Fruit fly (Drosophila melanogaster) whole organism, embryonic: ENCODE results near the gene Sec15.
A peak's percentile ranks its signal among the peaks of the same experiment; 100 is the strongest.

ENCODE experiments used
- Blimp-1 ChIP-seq: fragments of 200-800 bp; sonication (Bioruptor generic); optimal IDR thresholded peaks from 3 replicates; lab custom pipeline; 2018; ENCODE audit warnings: missing biosample characterization, missing genetic modification characterization, mild to moderate bottlenecking, moderate library complexity, missing genetic modification reagents
- Bteb2 ChIP-seq: fragments of 200-800 bp; sonication (Bioruptor generic); optimal IDR thresholded peaks from 2 replicates; lab custom pipeline; 2016; ENCODE audit warnings: missing biosample characterization, missing genetic modification characterization
- CG12299 ChIP-seq: fragments of 200-800 bp; sonication (Bioruptor generic); optimal IDR thresholded peaks from 2 replicates; lab custom pipeline; 2018; ENCODE audit warnings: missing biosample characterization, mild to moderate bottlenecking, missing genetic modification characterization
- CG12659 ChIP-seq: fragments of 200-800 bp; sonication (Bioruptor generic); optimal IDR thresholded peaks from 3 replicates; lab custom pipeline; 2017; ENCODE audit warnings: mild to moderate bottlenecking, missing biosample characterization, missing genetic modification reagents, missing genetic modification characterization
- CG1529 ChIP-seq: fragments of 200-800 bp; sonication (Bioruptor generic); optimal IDR thresholded peaks from 3 replicates; lab custom pipeline; 2018; ENCODE audit warnings: missing biosample characterization, missing genetic modification characterization
- CG17186 ChIP-seq: fragments of 200-800 bp; sonication (Bioruptor generic); optimal IDR thresholded peaks from 3 replicates; lab custom pipeline; 2017; ENCODE audit warnings: missing biosample characterization, missing genetic modification reagents, missing genetic modification characterization
- CG18476 ChIP-seq: fragments of 200-800 bp; sonication (Bioruptor generic); optimal IDR thresholded peaks from 2 replicates; lab custom pipeline; 2016; ENCODE audit warnings: missing biosample characterization, mild to moderate bottlenecking, missing genetic modification characterization
- CG2116 ChIP-seq: fragments of 200-800 bp; sonication (Bioruptor generic); optimal IDR thresholded peaks from 3 replicates; lab custom pipeline; 2018; ENCODE audit warnings: missing biosample characterization, mild to moderate bottlenecking, missing genetic modification characterization
- CG31441 ChIP-seq: fragments of 200-800 bp; sonication (Bioruptor generic); IDR thresholded peaks from 2 replicates; pipeline ENCODE4 v1.3.6; 2022; ENCODE audit warnings: missing biosample characterization, missing genetic modification characterization
- CG3281 ChIP-seq: fragments of 200-800 bp; sonication (Bioruptor generic); optimal IDR thresholded peaks from 3 replicates; lab custom pipeline; 2017; ENCODE audit warnings: missing biosample characterization, mild to moderate bottlenecking, missing genetic modification characterization
- CG3407 ChIP-seq: fragments of 200-800 bp; sonication (Bioruptor generic); optimal IDR thresholded peaks from 2 replicates; lab custom pipeline; 2018; ENCODE audit warnings: missing biosample characterization, mild to moderate bottlenecking, missing genetic modification characterization
- CG4707 ChIP-seq: fragments of 200-800 bp; sonication (Bioruptor generic); optimal IDR thresholded peaks from 2 replicates; lab custom pipeline; 2018; ENCODE audit warnings: missing biosample characterization, mild to moderate bottlenecking, missing genetic modification characterization, moderate library complexity
- CG7372 ChIP-seq: fragments of 200-800 bp; sonication (Bioruptor generic); IDR thresholded peaks from 2 replicates; pipeline ENCODE4 v1.3.6; 2022; ENCODE audit warnings: missing biosample characterization, missing genetic modification characterization
- CG8924 ChIP-seq: fragments of 200-800 bp; optimal IDR thresholded peaks from 3 replicates; lab custom pipeline; 2019; ENCODE audit warnings: missing biosample characterization, mild to moderate bottlenecking, missing genetic modification characterization, moderate library complexity
- CG9817 ChIP-seq: fragments of 200-800 bp; sonication (Bioruptor generic); optimal IDR thresholded peaks from 2 replicates; lab custom pipeline; 2018; ENCODE audit warnings: missing biosample characterization, mild to moderate bottlenecking, missing genetic modification characterization, moderate library complexity
- Camta ChIP-seq: fragments of 200-800 bp; sonication (Bioruptor generic); optimal IDR thresholded peaks from 2 replicates; lab custom pipeline; 2016; ENCODE audit warnings: missing biosample characterization, missing genetic modification characterization
- D ChIP-seq, 2 experiments: fragments of 200-800 bp in 1 of 2; fragments of >200 bp in 1 of 2; sonication (Bioruptor generic) in 1 of 2; optimal IDR thresholded peaks; 2 replicates in 1 of 2; 3 replicates in 1 of 2; lab custom pipeline; 2017; ENCODE audit warnings: mild to moderate bottlenecking in 1 of 2, missing biosample characterization in 1 of 2, missing genetic modification characterization in 1 of 2, missing genetic modification reagents in 1 of 2
- D19B ChIP-seq: fragments of 200-800 bp; sonication (Bioruptor generic); optimal IDR thresholded peaks from 2 replicates; lab custom pipeline; 2017; ENCODE audit warnings: missing biosample characterization, mild to moderate bottlenecking, missing genetic modification characterization
- ERR ChIP-seq: fragments of 200-800 bp; sonication (Bioruptor generic); optimal IDR thresholded peaks from 2 replicates; lab custom pipeline; 2016; ENCODE audit warnings: missing biosample characterization, missing genetic modification characterization
- GATAe ChIP-seq: fragments of 200-800 bp; sonication (Bioruptor generic); conservative IDR thresholded peaks from 2 replicates; pipeline ENCODE4 v1.3.6; 2022; ENCODE audit warnings: missing biosample characterization, missing genetic modification characterization
- Gsc ChIP-seq: fragments of 200-800 bp; sonication (Bioruptor generic); IDR thresholded peaks from 2 replicates; pipeline ENCODE4 v1.3.6; 2022; ENCODE audit warnings: missing biosample characterization, missing genetic modification characterization
- HLHmδ ChIP-seq: fragments of 200-800 bp; sonication (Bioruptor generic); optimal IDR thresholded peaks from 2 replicates; lab custom pipeline; 2018; ENCODE audit warnings: missing biosample characterization, mild to moderate bottlenecking, missing genetic modification characterization, moderate library complexity
- Jarid2 ChIP-seq: fragments of 200-800 bp; sonication (Bioruptor generic); optimal IDR thresholded peaks from 3 replicates; lab custom pipeline; 2017; ENCODE audit warnings: mild to moderate bottlenecking, missing biosample characterization, missing genetic modification reagents, missing genetic modification characterization
- Lim3 ChIP-seq: fragments of 200-800 bp; sonication (Bioruptor generic); IDR thresholded peaks from 2 replicates; pipeline ENCODE4 v1.3.6; 2022; ENCODE audit warnings: missing biosample characterization, missing genetic modification characterization
- MESR4 ChIP-seq: fragments of 200-800 bp; sonication (Bioruptor generic); optimal IDR thresholded peaks from 2 replicates; lab custom pipeline; 2018; ENCODE audit warnings: missing biosample characterization, mild to moderate bottlenecking, missing genetic modification characterization, moderate library complexity
- Nf-YC ChIP-seq: fragments of 200-800 bp; optimal IDR thresholded peaks from 3 replicates; lab custom pipeline; 2019; ENCODE audit warnings: missing biosample characterization, mild to moderate bottlenecking, missing genetic modification characterization, moderate library complexity
- Sox102F ChIP-seq: fragments of 200-800 bp; sonication (Bioruptor generic); optimal IDR thresholded peaks from 2 replicates; lab custom pipeline; 2018; ENCODE audit warnings: missing biosample characterization, mild to moderate bottlenecking, missing genetic modification characterization, moderate library complexity
- Stat92E ChIP-seq, 3 experiments: fragments of >200 bp in 2 of 3; fragments of 200-800 bp in 1 of 3; sonication (Bioruptor generic) in 1 of 3; optimal IDR thresholded peaks; 2 replicates each; lab custom pipeline; 2017 to 2019; ENCODE audit warnings: missing biosample characterization in 3 of 3, missing genetic modification characterization in 3 of 3, mild to moderate bottlenecking in 1 of 3, moderate library complexity in 1 of 3
- Tbp ChIP-seq: fragments of >200 bp; optimal IDR thresholded peaks from 2 replicates; lab custom pipeline; 2018; ENCODE audit warnings: missing biosample characterization, missing genetic modification characterization
- Usf ChIP-seq: fragments of 200-800 bp; sonication (Bioruptor generic); optimal IDR thresholded peaks from 2 replicates; lab custom pipeline; 2017; ENCODE audit warnings: missing genotype, missing biosample characterization, missing genetic modification characterization
- ara ChIP-seq: fragments of 200-800 bp; sonication (Bioruptor generic); IDR thresholded peaks from 2 replicates; pipeline ENCODE4 v1.3.6; 2022; ENCODE audit warnings: missing biosample characterization, missing genetic modification characterization
- bsh ChIP-seq, 2 experiments: fragments of 200-800 bp; sonication (Bioruptor generic); optimal IDR thresholded peaks; 2 replicates each; lab custom pipeline; 2017 to 2018; ENCODE audit warnings: mild to moderate bottlenecking in 2 of 2, missing biosample characterization in 2 of 2, missing genetic modification characterization in 2 of 2, moderate library complexity in 1 of 2
- chinmo ChIP-seq: fragments of 200-800 bp; sonication (Bioruptor generic); IDR thresholded peaks from 4 replicates; pipeline ENCODE4 v1.3.6; 2022; ENCODE audit warnings: missing biosample characterization, missing genetic modification characterization; ENCODE audit not compliant: partially characterized antibody
- crc ChIP-seq: fragments of 200-800 bp; sonication (Bioruptor generic); optimal IDR thresholded peaks from 2 replicates; lab custom pipeline; 2016; ENCODE audit warnings: missing biosample characterization, missing genetic modification characterization
- crol ChIP-seq: fragments of 200-800 bp; sonication (Bioruptor generic); IDR thresholded peaks from 2 replicates; pipeline ENCODE4 v1.3.6; 2022; ENCODE audit warnings: missing biosample characterization, missing genetic modification characterization
- crp ChIP-seq, 2 experiments: fragments of 200-800 bp; sonication (Bioruptor generic); optimal IDR thresholded peaks; 2 replicates in 1 of 2; 3 replicates in 1 of 2; lab custom pipeline; 2017; ENCODE audit warnings: missing biosample characterization in 2 of 2, missing genetic modification characterization in 2 of 2, mild to moderate bottlenecking in 1 of 2, moderate library complexity in 1 of 2
- dysf ChIP-seq: fragments of 200-800 bp; sonication (Bioruptor generic); IDR thresholded peaks from 3 replicates; pipeline ENCODE4 v1.3.6; 2022; ENCODE audit warnings: missing biosample characterization, missing genetic modification characterization
- fd102C ChIP-seq: fragments of 200-800 bp; sonication (Bioruptor generic); optimal IDR thresholded peaks from 2 replicates; lab custom pipeline; 2018; ENCODE audit warnings: missing biosample characterization, mild to moderate bottlenecking, missing genetic modification characterization, moderate library complexity
- hb ChIP-seq: fragments of 200-800 bp; sonication (Bioruptor generic); IDR thresholded peaks from 3 replicates; pipeline ENCODE4 v1.3.6; 2022; ENCODE audit warnings: missing biosample characterization, missing genetic modification characterization; ENCODE audit not compliant: partially characterized antibody
- jigr1 ChIP-seq: fragments of 200-800 bp; sonication (Bioruptor generic); IDR thresholded peaks from 3 replicates; pipeline ENCODE4 v1.3.6; 2022; ENCODE audit warnings: missing biosample characterization, missing genetic modification characterization
- jumu ChIP-seq: fragments of 200-800 bp; sonication (Bioruptor generic); optimal IDR thresholded peaks from 3 replicates; lab custom pipeline; 2016; ENCODE audit warnings: missing biosample characterization, missing genetic modification characterization
- lab ChIP-seq: fragments of 200-800 bp; sonication (Bioruptor generic); optimal IDR thresholded peaks from 3 replicates; lab custom pipeline; 2017; ENCODE audit warnings: missing biosample characterization, missing genetic modification characterization, mild to moderate bottlenecking, moderate library complexity, missing genetic modification reagents
- lbe ChIP-seq: fragments of 200-800 bp; sonication (Bioruptor generic); optimal IDR thresholded peaks from 2 replicates; lab custom pipeline; 2016; ENCODE audit warnings: missing biosample characterization, mild to moderate bottlenecking, missing genetic modification characterization
- pum ChIP-seq: fragments of 200-800 bp; sonication (Bioruptor generic); optimal IDR thresholded peaks from 2 replicates; lab custom pipeline; 2016; ENCODE audit warnings: missing biosample characterization, missing genetic modification characterization
- salm ChIP-seq: fragments of 200-800 bp; sonication (Bioruptor generic); optimal IDR thresholded peaks from 2 replicates; lab custom pipeline; 2018; ENCODE audit warnings: missing biosample characterization, mild to moderate bottlenecking, missing genetic modification characterization
- slp2 ChIP-seq: fragments of 200-800 bp; sonication (Bioruptor generic); optimal IDR thresholded peaks from 2 replicates; lab custom pipeline; 2016; ENCODE audit warnings: missing biosample characterization, missing genetic modification characterization
- unc-4 ChIP-seq: fragments of 200-800 bp; sonication (Bioruptor generic); IDR thresholded peaks from 2 replicates; pipeline ENCODE4 v1.3.6; 2022; ENCODE audit warnings: missing biosample characterization, missing genetic modification characterization; ENCODE audit not compliant: partially characterized antibody
- vnd ChIP-seq: fragments of 200-800 bp; sonication (Bioruptor generic); IDR thresholded peaks from 3 replicates; pipeline ENCODE4 v1.3.6; 2022; ENCODE audit warnings: missing biosample characterization, missing genetic modification characterization; ENCODE audit not compliant: partially characterized antibody

Gene Sec15

dm6 chr3R:21107907-21108591 is at the start of gene Sec15, which contains the start of gene rtet (continued):
- no peak for TF ChIP-seq crol (GFP tag; lab: Robert Waterston, UW)
- TF ChIP-seq Lim3 (GFP tag; lab: Robert Waterston, UW) = no peak
- peak; percentile 52 for TF ChIP-seq CG9817 (tag; lab: Kevin White, UChicago)
- TF ChIP-seq lbe = peak; percentile 7
- TF ChIP-seq CG17186 (GFP tag; lab: Kevin White, UChicago) = no peak
- TF ChIP-seq CG4707 (GFP tag; lab: Kevin White, UChicago) = no peak
- no peak for TF ChIP-seq D19B
- TF ChIP-seq ara = peak; percentile 62
- TF ChIP-seq CG7372 (GFP tag; lab: Robert Waterston, UW) = no peak
- peak in 1 of 2 experiments; percentile 67 for TF ChIP-seq bsh (GFP tag; optimal IDR thresholded peaks at IDR 0.05; lab: Kevin White, UChicago)
- TF ChIP-seq GATAe (GFP tag; lab: Robert Waterston, UW) = no peak
- TF ChIP-seq chinmo (GFP tag; lab: Robert Waterston, UW) = 0 out of 4 replicates have a peak, but pooled peaks have one; percentile 30
- peak; percentile 9; the same call in 2 of the 3 replicates for TF ChIP-seq hb (GFP tag; lab: Robert Waterston, UW)
- peak; percentile 58 for TF ChIP-seq Nf-YC
- peak; percentile 57 for TF ChIP-seq CG3281 (GFP tag; lab: Kevin White, UChicago)
- no peak for TF ChIP-seq Gsc (GFP tag; lab: Robert Waterston, UW)
- TF ChIP-seq jumu (GFP tag; lab: Kevin White, UChicago) = no peak
- TF ChIP-seq crp (GFP tag; optimal IDR thresholded peaks at IDR 0.05; lab: Kevin White, UChicago) = peak in 1 of 2 experiments; percentile 87
- no peak for TF ChIP-seq CG3407 (GFP tag; lab: Kevin White, UChicago)
- no peak for TF ChIP-seq Camta
- TF ChIP-seq HLHmδ (GFP tag; lab: Kevin White, UChicago) = no peak
- TF ChIP-seq vnd (GFP tag; lab: Robert Waterston, UW) = peak; percentile 52; the same call in 2 of the 3 replicates
- TF ChIP-seq fd102C (GFP tag; lab: Kevin White, UChicago) = no peak
- no peak for TF ChIP-seq CG1529 (GFP tag; lab: Kevin White, UChicago)
- peak; percentile 40 for TF ChIP-seq Usf (GFP tag; lab: Kevin White, UChicago)
- no peak for TF ChIP-seq crc
- TF ChIP-seq ERR (GFP tag; lab: Kevin White, UChicago) = no peak
- TF ChIP-seq D (optimal IDR thresholded peaks at IDR 0.05; lab: Kevin White, UChicago) = no peak
- peak; percentile 24 for TF ChIP-seq D (GFP tag; optimal IDR thresholded peaks at IDR 0.05; lab: Kevin White, UChicago)
- TF ChIP-seq CG12299 (tag; lab: Kevin White, UChicago) = no peak
- peak; percentile 89 for TF ChIP-seq Blimp-1
- TF ChIP-seq Sox102F (GFP tag; lab: Kevin White, UChicago) = peak; percentile 78
- TF ChIP-seq unc-4 (GFP tag; lab: Robert Waterston, UW) = peak; percentile 68
- TF ChIP-seq Jarid2 (GFP tag; lab: Kevin White, UChicago) = no peak
- peak; percentile 25 for TF ChIP-seq slp2
- TF ChIP-seq CG2116 (GFP tag; lab: Kevin White, UChicago) = peak; percentile 70
- peak; percentile 4 for TF ChIP-seq MESR4 (GFP tag; lab: Kevin White, UChicago)
- peak; percentile 55 for TF ChIP-seq CG31441 (GFP tag; lab: Robert Waterston, UW)
- TF ChIP-seq Stat92E (GFP tag; optimal IDR thresholded peaks at IDR 0.05; lab: Kevin White, UChicago) = no peak
- TF ChIP-seq jigr1 (GFP tag; lab: Robert Waterston, UW) = no peak
- peak; percentile 70 for TF ChIP-seq CG12659
- TF ChIP-seq CG8924 (tag; lab: Kevin White, UChicago) = peak; percentile 80
- TF ChIP-seq Bteb2 (GFP tag; lab: Kevin White, UChicago) = peak; percentile 28
- no peak for TF ChIP-seq Tbp (GFP tag; lab: Kevin White, UChicago)
- peak; percentile 64 for TF ChIP-seq CG18476 (GFP tag; lab: Kevin White, UChicago)
- peak; percentile 66 for TF ChIP-seq dysf (GFP tag; lab: Robert Waterston, UW)
- TF ChIP-seq lab (GFP tag; lab: Kevin White, UChicago) = no peak
- TF ChIP-seq salm (tag; lab: Kevin White, UChicago) = no peak
- TF ChIP-seq pum (GFP tag; lab: Kevin White, UChicago) = no peak
